Worm (Caenorhabditis elegans): ENCODE data around the gene acs-9.
"Not testable (repeated sequence)": the region's sequence is repeated elsewhere in the genome, so short reads cannot be mapped to it uniquely, and the experiment has no call there.

The acs-9 gene

DNA sequence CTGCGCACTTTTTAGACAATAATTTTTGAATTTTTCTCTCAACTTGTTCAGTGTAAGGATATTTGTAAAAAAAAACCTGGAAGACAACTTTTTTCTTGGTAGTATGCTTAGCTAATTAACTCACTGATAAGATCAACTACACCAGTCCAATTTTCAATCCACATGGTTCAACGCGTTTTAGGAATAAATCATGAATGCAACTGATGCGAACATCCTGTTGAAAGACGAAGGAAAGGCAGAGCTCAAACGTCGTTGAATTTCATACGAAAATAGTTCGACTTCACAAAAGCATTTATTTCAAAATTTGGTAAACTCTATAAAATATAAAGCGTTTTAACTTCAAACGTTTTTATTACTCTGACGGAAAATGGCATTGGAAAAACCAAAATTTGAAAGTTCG lies 39.6 kb downstream of the acs-9 start, which contains the start of gene dyla-1:
TSS of gene dyla-1 (plus strand) at position 301 of the 400 bp plus-strand sequence.
- TF ChIP-seq gmeb-1 (tag; optimal IDR thresholded peaks at IDR 0.05) (no peak), nhr-12 (tag; optimal IDR thresholded peaks at IDR 0.05) (no peak), snpc-4 (tag; optimal IDR thresholded peaks at IDR 0.05) (no peak), aly-2 (tag; optimal IDR thresholded peaks at IDR 0.05) (no peak), sma-3 (GFP tag; optimal IDR thresholded peaks at IDR 0.05) (no peak), elt-1 (tag; optimal IDR thresholded peaks at IDR 0.05) (no peak), ama-1 (optimal IDR thresholded peaks at IDR 0.05) (no peak), unc-55 (GFP tag; optimal IDR thresholded peaks at IDR 0.05) (no peak), sem-4 (tag; optimal IDR thresholded peaks at IDR 0.05) (no peak), F13H6.1 (tag; optimal IDR thresholded peaks at IDR 0.05) (no peak), R02D3.7 (tag; optimal IDR thresholded peaks at IDR 0.05) (no peak), skn-1 (tag; optimal IDR thresholded peaks at IDR 0.05) (no peak), mab-5 (tag; optimal IDR thresholded peaks at IDR 0.05) (no peak), mbf-1 (tag; optimal IDR thresholded peaks at IDR 0.05) (no peak), ztf-1 (GFP tag; conservative IDR thresholded peaks at IDR 0.05) (no peak)

DNA sequence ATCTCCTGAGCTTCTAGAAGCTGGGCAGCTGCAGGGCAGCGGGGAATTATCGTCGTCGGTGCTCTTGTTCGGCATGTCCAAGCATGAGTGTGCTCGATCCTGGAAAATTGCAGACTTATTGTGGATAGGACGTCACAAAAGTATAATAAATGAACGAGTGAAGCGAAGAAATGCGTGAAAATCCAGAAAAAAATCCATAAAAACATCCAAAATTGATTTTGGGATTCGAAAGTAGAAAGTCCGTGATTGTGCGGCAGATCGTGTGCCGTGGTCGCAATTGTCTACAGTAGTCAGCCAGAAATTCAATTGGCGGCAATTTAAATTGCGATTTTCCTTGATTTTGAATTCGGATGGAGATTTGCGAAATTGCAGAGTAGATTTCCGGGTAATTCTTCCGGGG lies 44.0 kb downstream of the acs-9 start, which contains the start of gene F41G4.7:
TSS of gene F41G4.7 (minus strand) at position 101 of the 400 bp plus-strand sequence.
- TF ChIP-seq nhr-10 (tag; optimal IDR thresholded peaks at IDR 0.05) = no peak
- TF ChIP-seq ztf-4 (tag; optimal IDR thresholded peaks at IDR 0.05) = no peak

DNA sequence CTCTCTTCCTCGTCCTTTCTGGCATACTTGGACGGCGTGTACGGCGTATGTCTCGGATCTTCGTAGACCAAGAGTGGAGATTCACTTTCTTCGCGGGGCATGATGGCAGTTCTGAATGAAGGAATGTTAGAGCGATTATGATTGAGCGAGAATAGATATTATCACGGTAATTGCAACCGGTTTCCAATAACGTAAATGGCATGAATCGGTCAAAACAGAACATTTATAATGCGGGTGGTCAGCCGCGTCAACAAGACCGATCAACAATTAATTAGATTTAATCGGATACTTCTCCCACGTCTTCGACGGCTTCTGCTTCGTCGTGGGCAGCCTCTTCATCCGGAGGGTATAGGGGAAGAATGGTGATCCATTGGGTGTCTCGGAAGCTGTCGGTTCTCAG lies 45.6 kb downstream of the acs-9 start, which contains the start of gene F41G4.13:
TSS of gene F41G4.13 (minus strand) at position 101 of the 400 bp plus-strand sequence.
- not testable (repeated sequence) for TF ChIP-seq snpc-4, nhr-237, nhr-23 (tag; optimal IDR thresholded peaks at IDR 0.05)
